Fruit fly (Drosophila melanogaster): ENCODE results near the gene Uch-L5.
A peak's percentile ranks its signal among the peaks of the same experiment; 100 is the strongest.

- TF ChIP-seq CG13775 (GFP tag; optimal IDR thresholded peaks at IDR 0.05), result peak; percentile 15
- no peak for TF ChIP-seq pan (optimal IDR thresholded peaks at IDR 0.05)
- TF ChIP-seq pan (GFP tag; optimal IDR thresholded peaks at IDR 0.05 in 1 of 2, IDR thresholded peaks at IDR 0.05 in 1 of 2), result no peak
- no peak for TF ChIP-seq lmd (GFP tag; IDR thresholded peaks at IDR 0.05)
- TF ChIP-seq Asciz (GFP tag; optimal IDR thresholded peaks at IDR 0.05), result peak; percentile 7
- TF ChIP-seq CG2889 (GFP tag; IDR thresholded peaks at IDR 0.05), result no peak
- no peak for TF ChIP-seq tll (GFP tag; optimal IDR thresholded peaks at IDR 0.05)
- TF ChIP-seq CG13624 (GFP tag; optimal IDR thresholded peaks at IDR 0.05), result no peak
- no peak for TF ChIP-seq mam (GFP tag; optimal IDR thresholded peaks at IDR 0.05)
- peak; percentile 47 for TF ChIP-seq CG2120 (GFP tag; optimal IDR thresholded peaks at IDR 0.05)
- TF ChIP-seq Sox102F (GFP tag; optimal IDR thresholded peaks at IDR 0.05), result peak; percentile 38
- TF ChIP-seq CG17328 (GFP tag; IDR thresholded peaks at IDR 0.05), result no peak
Observed at dm6 chr3L:9466595-9466994, 10.2 kb downstream of the Uch-L5 start.
